Fruit fly (Drosophila melanogaster) whole organism, embryonic: ENCODE results near the gene c12.2.

Source experiments
- ATbp ChIP-seq: fragments of 200-800 bp; sonication (Bioruptor generic); optimal IDR thresholded peaks from 2 replicates; lab custom pipeline; 2017; ENCODE audit warnings: missing biosample characterization, mild to moderate bottlenecking, missing genetic modification characterization, missing genetic modification reagents
- Atf3 ChIP-seq: fragments of 200-800 bp; sonication (Bioruptor generic); optimal IDR thresholded peaks from 3 replicates; lab custom pipeline; 2016; ENCODE audit warnings: missing biosample characterization, missing genetic modification characterization
- CG10274 ChIP-seq: fragments of 200-800 bp; sonication (Bioruptor generic); optimal IDR thresholded peaks from 3 replicates; lab custom pipeline; 2017; ENCODE audit warnings: missing biosample characterization, mild to moderate bottlenecking, missing genetic modification characterization
- CG11504 ChIP-seq: fragments of 200-800 bp; sonication (Bioruptor generic); optimal IDR thresholded peaks from 3 replicates; lab custom pipeline; 2019; ENCODE audit warnings: missing biosample characterization, mild to moderate bottlenecking, missing genetic modification characterization, moderate library complexity
- CG11696 ChIP-seq: fragments of 200-800 bp; sonication (Bioruptor generic); IDR thresholded peaks from 2 replicates; pipeline ENCODE4 v1.3.6; 2022; ENCODE audit warnings: missing biosample characterization, missing genetic modification characterization
- CG12104 ChIP-seq: fragments of 200-800 bp; sonication (Bioruptor generic); optimal IDR thresholded peaks from 3 replicates; lab custom pipeline; 2016; ENCODE audit warnings: missing biosample characterization, missing genetic modification characterization
- CG14667 ChIP-seq: fragments of 200-800 bp; sonication (Bioruptor generic); IDR thresholded peaks from 2 replicates; pipeline ENCODE4 v1.3.6; 2022; ENCODE audit warnings: missing biosample characterization, missing genetic modification characterization
- CG15601 ChIP-seq: fragments of 200-800 bp; sonication (Bioruptor generic); optimal IDR thresholded peaks from 3 replicates; lab custom pipeline; 2019; ENCODE audit warnings: missing biosample characterization, mild to moderate bottlenecking, missing genetic modification characterization, moderate library complexity
- CG1603 ChIP-seq: fragments of 200-800 bp; sonication (Bioruptor generic); optimal IDR thresholded peaks from 2 replicates; lab custom pipeline; 2019; ENCODE audit warnings: missing biosample characterization, mild to moderate bottlenecking, missing genetic modification characterization, moderate library complexity
- CG16813 ChIP-seq: fragments of 200-800 bp; sonication (Bioruptor generic); IDR thresholded peaks from 3 replicates; pipeline ENCODE4 v1.3.6; 2022; ENCODE audit warnings: missing biosample characterization, missing genetic modification characterization; ENCODE audit not compliant: partially characterized antibody
- CG17361 ChIP-seq: fragments of 200-800 bp; sonication (Bioruptor generic); IDR thresholded peaks from 3 replicates; pipeline ENCODE4 v1.3.6; 2022; ENCODE audit warnings: missing biosample characterization, missing genetic modification characterization
- CG17385 ChIP-seq: fragments of 200-800 bp; sonication (Bioruptor generic); optimal IDR thresholded peaks from 3 replicates; lab custom pipeline; 2018; ENCODE audit warnings: missing biosample characterization, mild to moderate bottlenecking, missing genetic modification characterization
- CG17912 ChIP-seq: fragments of 200-800 bp; sonication (Bioruptor generic); optimal IDR thresholded peaks from 2 replicates; lab custom pipeline; 2018; ENCODE audit warnings: missing biosample characterization, mild to moderate bottlenecking, missing genetic modification characterization
- CG1792 ChIP-seq: fragments of 200-800 bp; sonication (Bioruptor generic); optimal IDR thresholded peaks from 2 replicates; lab custom pipeline; 2016; ENCODE audit warnings: missing biosample characterization, missing genetic modification characterization
- CG2199 ChIP-seq: fragments of 200-800 bp; sonication (Bioruptor generic); IDR thresholded peaks from 3 replicates; pipeline ENCODE4 v1.3.6; 2022; ENCODE audit warnings: missing biosample characterization, missing genetic modification characterization
- CG30431 ChIP-seq: fragments of 200-800 bp; sonication (Bioruptor generic); optimal IDR thresholded peaks from 2 replicates; lab custom pipeline; 2017; ENCODE audit warnings: missing biosample characterization, missing genetic modification characterization
- CG4328 ChIP-seq: fragments of 200-800 bp; sonication (Bioruptor generic); optimal IDR thresholded peaks from 3 replicates; lab custom pipeline; 2017; ENCODE audit warnings: missing biosample characterization, missing genetic modification reagents, missing genetic modification characterization
- CG43689 ChIP-seq: fragments of 200-800 bp; sonication (Bioruptor generic); IDR thresholded peaks from 2 replicates; pipeline ENCODE4 v1.3.6; 2022; ENCODE audit warnings: missing biosample characterization, missing genetic modification characterization
- CG7271 ChIP-seq: fragments of 200-800 bp; sonication (Bioruptor generic); optimal IDR thresholded peaks from 2 replicates; lab custom pipeline; 2018; ENCODE audit warnings: missing biosample characterization, mild to moderate bottlenecking, missing genetic modification characterization, moderate library complexity
- CG8359 ChIP-seq: fragments of 200-800 bp; sonication (Bioruptor generic); optimal IDR thresholded peaks from 2 replicates; lab custom pipeline; 2017; ENCODE audit warnings: missing biosample characterization, mild to moderate bottlenecking, missing genetic modification characterization, borderline replicate concordance
- CG8388 ChIP-seq: fragments of 200-800 bp; sonication (Bioruptor generic); optimal IDR thresholded peaks from 2 replicates; lab custom pipeline; 2019; ENCODE audit warnings: missing biosample characterization, mild to moderate bottlenecking, missing genetic modification characterization, moderate library complexity
- D19A ChIP-seq: fragments of 200-800 bp; optimal IDR thresholded peaks from 3 replicates; lab custom pipeline; 2019; ENCODE audit warnings: missing biosample characterization, mild to moderate bottlenecking, missing genetic modification characterization, moderate library complexity
- Dip3 ChIP-seq: fragments of 200-800 bp; sonication (Bioruptor generic); optimal IDR thresholded peaks from 3 replicates; lab custom pipeline; 2016; ENCODE audit warnings: missing biosample characterization, missing genetic modification characterization
- Fer1 ChIP-seq: fragments of 200-800 bp; sonication (Bioruptor generic); optimal IDR thresholded peaks from 2 replicates; lab custom pipeline; 2017; ENCODE audit warnings: missing biosample characterization, mild to moderate bottlenecking, missing genetic modification characterization
- Kr ChIP-seq: fragments of 200-800 bp; sonication (Bioruptor generic); optimal IDR thresholded peaks from 2 replicates; lab custom pipeline; 2017; ENCODE audit warnings: missing biosample characterization, mild to moderate bottlenecking, missing genetic modification characterization
- Pdp1 ChIP-seq, 2 experiments: fragments of 200-800 bp; sonication (Bioruptor generic); optimal IDR thresholded peaks; 3 replicates each; lab custom pipeline; 2016; ENCODE audit warnings: missing biosample characterization in 2 of 2, missing genetic modification characterization in 2 of 2, mild to moderate bottlenecking in 1 of 2, moderate library complexity in 1 of 2
- Sox100B ChIP-seq: fragments of 200-800 bp; sonication (Bioruptor generic); optimal IDR thresholded peaks from 3 replicates; lab custom pipeline; 2018; ENCODE audit warnings: missing biosample characterization, mild to moderate bottlenecking, missing genetic modification characterization
- ab ChIP-seq: fragments of 200-800 bp; sonication (Bioruptor generic); optimal IDR thresholded peaks from 2 replicates; lab custom pipeline; 2016; ENCODE audit warnings: missing biosample characterization, missing genetic modification characterization
- ap ChIP-seq: fragments of 200-800 bp; sonication (Bioruptor generic); IDR thresholded peaks from 2 replicates; pipeline ENCODE4 v1.3.6; 2022; ENCODE audit warnings: missing biosample characterization, missing genetic modification characterization
- ato ChIP-seq: fragments of 200-800 bp; sonication (Bioruptor generic); IDR thresholded peaks from 2 replicates; pipeline ENCODE4 v1.3.6; 2022; ENCODE audit warnings: missing biosample characterization, missing genetic modification characterization; ENCODE audit not compliant: partially characterized antibody
- bigmax ChIP-seq: fragments of 200-800 bp; sonication (Bioruptor generic); optimal IDR thresholded peaks from 2 replicates; lab custom pipeline; 2018; ENCODE audit warnings: missing biosample characterization, mild to moderate bottlenecking, missing genetic modification characterization
- corto ChIP-seq: fragments of 200-800 bp; sonication (Bioruptor generic); optimal IDR thresholded peaks from 2 replicates; lab custom pipeline; 2016; ENCODE audit warnings: missing biosample characterization, mild to moderate bottlenecking, missing genetic modification characterization, moderate library complexity
- crp ChIP-seq, 2 experiments: fragments of 200-800 bp; sonication (Bioruptor generic); optimal IDR thresholded peaks; 2 replicates in 1 of 2; 3 replicates in 1 of 2; lab custom pipeline; 2017; ENCODE audit warnings: missing biosample characterization in 2 of 2, missing genetic modification characterization in 2 of 2, mild to moderate bottlenecking in 1 of 2, moderate library complexity in 1 of 2
- ewg ChIP-seq: fragments of 200-800 bp; sonication (Bioruptor generic); optimal IDR thresholded peaks from 3 replicates; lab custom pipeline; 2017; ENCODE audit warnings: mild to moderate bottlenecking, missing biosample characterization, missing genetic modification reagents, missing genetic modification characterization
- eyg ChIP-seq: fragments of 200-800 bp; sonication (Bioruptor generic); optimal IDR thresholded peaks from 3 replicates; lab custom pipeline; 2016; ENCODE audit warnings: missing biosample characterization, missing genetic modification characterization
- ftz-f1 ChIP-seq: fragments of 200-800 bp; sonication (Bioruptor generic); optimal IDR thresholded peaks from 2 replicates; lab custom pipeline; 2016; ENCODE audit warnings: missing biosample characterization, missing genetic modification characterization
- ind ChIP-seq: fragments of 200-800 bp; sonication (Bioruptor generic); optimal IDR thresholded peaks from 3 replicates; lab custom pipeline; 2016; ENCODE audit warnings: missing biosample characterization, missing genetic modification characterization
- nerfin-1 ChIP-seq: fragments of 200-800 bp; sonication (Bioruptor generic); optimal IDR thresholded peaks from 3 replicates; lab custom pipeline; 2019; ENCODE audit warnings: missing biosample characterization, mild to moderate bottlenecking, missing genetic modification characterization, moderate library complexity
- nerfin-2 ChIP-seq: fragments of 200-800 bp; sonication (Bioruptor generic); IDR thresholded peaks from 2 replicates; pipeline ENCODE4 v1.3.6; 2022; ENCODE audit warnings: missing biosample characterization, missing genetic modification characterization; ENCODE audit not compliant: partially characterized antibody
- org-1 ChIP-seq: fragments of 200-800 bp; sonication (Bioruptor generic); optimal IDR thresholded peaks from 2 replicates; lab custom pipeline; 2017; ENCODE audit warnings: missing biosample characterization, missing genetic modification characterization
- pb ChIP-seq: fragments of 200-800 bp; sonication (Bioruptor generic); optimal IDR thresholded peaks from 3 replicates; lab custom pipeline; 2016; ENCODE audit warnings: missing biosample characterization, missing genetic modification characterization
- pros ChIP-seq: fragments of 200-800 bp; sonication (Bioruptor generic); optimal IDR thresholded peaks from 3 replicates; lab custom pipeline; 2019; ENCODE audit warnings: missing biosample characterization, mild to moderate bottlenecking, missing genetic modification characterization, moderate library complexity
- scrt ChIP-seq: fragments of 200-800 bp; sonication (Bioruptor generic); optimal IDR thresholded peaks from 2 replicates; lab custom pipeline; 2018; ENCODE audit warnings: missing biosample characterization, mild to moderate bottlenecking, missing genetic modification characterization, moderate library complexity
- sim ChIP-seq: fragments of 200-800 bp; sonication (Bioruptor generic); IDR thresholded peaks from 2 replicates; pipeline ENCODE4 v1.3.6; 2022; ENCODE audit warnings: missing biosample characterization, missing genetic modification characterization
- sqz ChIP-seq: fragments of 200-800 bp; sonication (Bioruptor generic); optimal IDR thresholded peaks from 3 replicates; lab custom pipeline; 2018; ENCODE audit warnings: missing biosample characterization, mild to moderate bottlenecking, missing genetic modification characterization
- vvl ChIP-seq: fragments of 200-800 bp; sonication (Bioruptor generic); IDR thresholded peaks from 2 replicates; pipeline ENCODE4 v1.3.6; 2022; ENCODE audit warnings: missing biosample characterization, missing genetic modification characterization

Gene c12.2

DNA sequence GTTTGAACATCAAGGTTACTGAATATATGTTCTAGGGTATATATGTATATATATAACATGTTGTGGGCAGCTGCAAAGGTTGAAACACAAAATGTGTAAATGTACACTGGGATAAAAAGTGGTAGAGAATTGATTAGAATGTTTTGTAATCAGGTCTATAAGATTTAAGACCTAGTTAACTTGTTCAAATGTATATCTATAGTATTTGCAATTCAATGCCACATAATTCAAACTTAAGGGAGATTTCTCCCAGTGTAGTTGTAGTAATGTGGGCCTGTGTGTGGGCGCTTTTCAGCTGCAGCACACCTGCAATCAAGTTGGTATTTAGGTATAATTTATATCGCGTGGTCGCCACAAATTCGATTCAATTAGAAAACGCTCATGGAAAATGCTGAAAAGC, 30.1 kb downstream of the c12.2 start (continued):
- no peak for TF ChIP-seq crp (GFP tag; optimal IDR thresholded peaks at IDR 0.05; lab: Kevin White, UChicago)
- TF ChIP-seq nerfin-2 (GFP tag; lab: Robert Waterston, UW): no peak
- no peak for TF ChIP-seq CG8359 (GFP tag; lab: Kevin White, UChicago)
- TF ChIP-seq CG11504 (tag; lab: Kevin White, UChicago): peak; percentile 75
- TF ChIP-seq ato (GFP tag; lab: Robert Waterston, UW): no peak
- no peak for TF ChIP-seq pb (GFP tag; lab: Kevin White, UChicago)
- TF ChIP-seq eyg (GFP tag; lab: Kevin White, UChicago): peak; percentile 30
- peak; percentile 48; the same call in 1 of the 2 replicates for TF ChIP-seq CG14667 (GFP tag; lab: Robert Waterston, UW)
- TF ChIP-seq sqz: no peak
- peak; percentile 41 to 45 for TF ChIP-seq Pdp1 (GFP tag; optimal IDR thresholded peaks at IDR 0.05; lab: Kevin White, UChicago)
- no peak for TF ChIP-seq CG15601
- peak; percentile 27 for TF ChIP-seq Atf3 (GFP tag; lab: Kevin White, UChicago)
- TF ChIP-seq D19A (tag; lab: Kevin White, UChicago): peak; percentile 30
- no peak for TF ChIP-seq Dip3 (GFP tag; lab: Kevin White, UChicago)
- TF ChIP-seq org-1 (GFP tag; lab: Kevin White, UChicago): peak; percentile 27
- TF ChIP-seq ftz-f1 (GFP tag; lab: Kevin White, UChicago): no peak
- no peak for TF ChIP-seq CG4328
- TF ChIP-seq CG12104 (GFP tag; lab: Kevin White, UChicago): no peak
- TF ChIP-seq corto (GFP tag; lab: Kevin White, UChicago): no peak
- TF ChIP-seq vvl (GFP tag; lab: Robert Waterston, UW): peak; percentile 62
- peak; percentile 82 for TF ChIP-seq CG1603 (tag; lab: Kevin White, UChicago)
- peak; percentile 45; the same call in 1 of the 2 replicates for TF ChIP-seq CG11696
- no peak for TF ChIP-seq CG43689 (GFP tag; lab: Robert Waterston, UW)
- peak; percentile 48 for TF ChIP-seq Fer1 (GFP tag; lab: Kevin White, UChicago)
- peak; percentile 56 for TF ChIP-seq CG17385
- peak; percentile 59 for TF ChIP-seq ATbp (GFP tag; lab: Kevin White, UChicago)
- TF ChIP-seq ewg (GFP tag; lab: Kevin White, UChicago): peak; percentile 29
- no peak for TF ChIP-seq CG7271
- TF ChIP-seq ab (GFP tag; lab: Kevin White, UChicago): no peak
- TF ChIP-seq ap (GFP tag; lab: Robert Waterston, UW): no peak
- TF ChIP-seq CG10274 (GFP tag; lab: Kevin White, UChicago): no peak
- TF ChIP-seq CG1792 (GFP tag; lab: Kevin White, UChicago): peak; percentile 22
- no peak for TF ChIP-seq sim (GFP tag; lab: Robert Waterston, UW)
- TF ChIP-seq CG2199 (GFP tag; lab: Robert Waterston, UW): no peak
- TF ChIP-seq nerfin-1 (tag; lab: Kevin White, UChicago): no peak
- TF ChIP-seq CG30431 (GFP tag; lab: Kevin White, UChicago): peak; percentile 14
- TF ChIP-seq pros (GFP tag; lab: Kevin White, UChicago): no peak
- peak; percentile 52 for TF ChIP-seq CG8388 (GFP tag; lab: Kevin White, UChicago)
- peak; percentile 57 for TF ChIP-seq ind
- peak; percentile 41 for TF ChIP-seq Sox100B
- no peak for TF ChIP-seq bigmax (GFP tag; lab: Kevin White, UChicago)
- TF ChIP-seq CG17912 (GFP tag; lab: Kevin White, UChicago): no peak
- no peak for TF ChIP-seq CG16813 (GFP tag; lab: Robert Waterston, UW)
- TF ChIP-seq Kr (GFP tag; lab: Kevin White, UChicago): no peak
- TF ChIP-seq CG17361: peak; percentile 57
- TF ChIP-seq scrt (GFP tag; lab: Kevin White, UChicago): no peak
